Worm (Caenorhabditis elegans) whole organism, midembryonic: Measurements from ENCODE around the gene W06H8.6.

Experiments used
- T22C8.4 ChIP-seq: fragments of 200-800 bp; sonication (Bioruptor generic); IDR thresholded peaks from 2 replicates; pipeline ENCODE4 v1.3.6; 2022; ENCODE audit warnings: missing genetic modification characterization, missing compliant biosample characterization
- cog-1 ChIP-seq: sonication (generic microtip); optimal IDR thresholded peaks from 2 replicates; lab custom pipeline; 2016; ENCODE audit warnings: missing genetic modification characterization, missing compliant biosample characterization
- flt-1 ChIP-seq: fragments of 200-800 bp; sonication (Bioruptor generic); IDR thresholded peaks from 2 replicates; pipeline ENCODE4 v1.3.6; 2022; ENCODE audit warnings: missing genetic modification characterization, missing compliant biosample characterization
- klf-2 ChIP-seq: fragments of 200-800 bp; sonication (Bioruptor generic); conservative IDR thresholded peaks from 2 replicates; pipeline ENCODE4 v1.3.6; 2022; ENCODE audit warnings: missing genetic modification reagents, missing genetic modification characterization, missing compliant biosample characterization
- med-1 ChIP-seq: sonication (generic microtip); optimal IDR thresholded peaks from 2 replicates; lab custom pipeline; 2017; ENCODE audit warnings: missing genetic modification characterization, mild to moderate bottlenecking, missing compliant biosample characterization, antibody characterized with exemption, missing genetic modification reagents; ENCODE audit not compliant: insufficient read depth
- ref-1 ChIP-seq: fragments of 200-800 bp; sonication (Bioruptor generic); conservative IDR thresholded peaks from 2 replicates; pipeline ENCODE4 v1.3.6; 2022; ENCODE audit warnings: missing genetic modification reagents, missing genetic modification characterization, missing compliant biosample characterization
- tab-1 ChIP-seq: fragments of 200-800 bp; sonication (Bioruptor generic); IDR thresholded peaks from 2 replicates; pipeline ENCODE4 v1.3.6; 2022; ENCODE audit warnings: missing genetic modification characterization, missing compliant biosample characterization
- ztf-23 ChIP-seq: fragments of 200-800 bp; sonication (Bioruptor generic); IDR thresholded peaks from 2 replicates; pipeline ENCODE4 v1.3.6; 2022; ENCODE audit warnings: missing genetic modification reagents, missing genetic modification characterization, missing compliant biosample characterization
- ztf-29 ChIP-seq: fragments of 200-800 bp; sonication (Bioruptor generic); IDR thresholded peaks from 2 replicates; pipeline ENCODE4 v1.3.6; 2022; ENCODE audit warnings: missing genetic modification reagents, missing genetic modification characterization, missing compliant biosample characterization

The W06H8.6 gene

ce11 chrV:6208585-6208984 lies 18.2 kb downstream of the W06H8.6 start, which contains the start of gene rme-1:
Gene rme-1 (plus strand): TSS chrV:6208885.
- TF ChIP-seq cog-1 (no peak), T22C8.4 (GFP tag; lab: Robert Waterston, UW) (no peak), flt-1 (GFP tag; lab: Robert Waterston, UW) (no peak), ztf-29 (GFP tag; lab: Robert Waterston, UW) (no peak), ref-1 (GFP tag; lab: Robert Waterston, UW) (no peak), tab-1 (GFP tag; lab: Robert Waterston, UW) (no peak), med-1 (GFP tag; lab: Kevin White, UChicago) (no peak), klf-2 (GFP tag; lab: Robert Waterston, UW) (no peak), ztf-23 (no peak)

ce11 chrV:6206498-6206897 lies 20.3 kb downstream of the W06H8.6 start, which contains the start of gene W06H8.2:
Gene W06H8.2 (plus strand): TSS chrV:6206755.
- TF ChIP-seq T22C8.4 (GFP tag; lab: Robert Waterston, UW) (no peak), flt-1 (GFP tag; lab: Robert Waterston, UW) (no peak), ztf-23 (no peak), tab-1 (GFP tag; lab: Robert Waterston, UW) (no peak), ztf-29 (GFP tag; lab: Robert Waterston, UW) (no peak), med-1 (GFP tag; lab: Kevin White, UChicago) (no peak), klf-2 (GFP tag; lab: Robert Waterston, UW) (no peak), cog-1 (no peak), ref-1 (GFP tag; lab: Robert Waterston, UW) (no peak)

DNA sequence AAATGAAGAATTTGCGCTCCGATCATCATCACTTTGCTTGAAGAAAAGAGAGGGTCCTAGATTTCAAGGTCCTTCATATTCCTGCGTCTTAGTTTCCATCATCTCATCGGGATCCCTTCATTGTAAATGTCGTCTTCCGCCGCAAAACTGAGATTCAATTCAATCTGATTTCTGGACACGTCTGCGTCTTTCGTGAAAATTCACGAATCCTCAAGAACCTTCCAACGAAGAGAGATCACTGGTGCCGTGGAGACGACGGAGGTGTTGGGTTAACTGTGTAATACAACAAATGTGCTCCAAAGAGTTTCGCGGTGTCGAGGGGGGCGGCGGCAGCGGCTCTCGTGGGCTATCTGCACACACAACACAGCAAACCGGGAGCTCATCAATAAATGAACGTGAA lies 22.8 kb downstream of the W06H8.6 start:
- no peak for TF ChIP-seq ref-1 (GFP tag; lab: Robert Waterston, UW)
- TF ChIP-seq cog-1, result peak; percentile 34
- 0 out of 2 replicates have a peak, but pooled peaks have one; percentile 10 for TF ChIP-seq flt-1 (GFP tag; lab: Robert Waterston, UW)
- TF ChIP-seq tab-1 (GFP tag; lab: Robert Waterston, UW), result no peak

ce11 chrV:6202573-6202972 lies 24.2 kb downstream of the W06H8.6 start, which contains the start of gene ttn-1:
Gene ttn-1 (minus strand): TSS chrV:6202632.
- TF ChIP-seq flt-1 (GFP tag; lab: Robert Waterston, UW), result no peak
- no peak for TF ChIP-seq klf-2 (GFP tag; lab: Robert Waterston, UW)
